Worm (Caenorhabditis elegans) whole organism, L1 larva: ENCODE measurements around the gene his-48.

Experiments used
- ceh-82 ChIP-seq, 3 experiments: fragments of 150-350 bp in 1 of 3; sonication (generic microtip) in 2 of 3; optimal IDR thresholded peaks; 2 replicates each; lab custom pipeline; 2014 to 2017; ENCODE audit warnings: missing biosample characterization in 3 of 3, missing genetic modification characterization in 3 of 3
- egl-27 ChIP-seq, 2 experiments: fragments of 150-350 bp in 1 of 2; sonication (generic microtip); optimal IDR thresholded peaks; 3 replicates each; lab custom pipeline; 2017 to 2018; ENCODE audit warnings: missing biosample characterization in 2 of 2, missing genetic modification characterization in 2 of 2, missing genetic modification reagents in 2 of 2
- lin-39 ChIP-seq: fragments of 150-350 bp; optimal IDR thresholded peaks from 2 replicates; lab custom pipeline; 2014; ENCODE audit warnings: missing biosample characterization, missing genetic modification reagents, missing genetic modification characterization
- lsy-2 ChIP-seq, 2 experiments: fragments of 150-350 bp; optimal IDR thresholded peaks; 2 replicates each; lab custom pipeline; 2014; ENCODE audit warnings: missing biosample characterization in 2 of 2, missing genetic modification characterization in 2 of 2
- nhr-90 ChIP-seq: sonication (generic microtip); optimal IDR thresholded peaks from 2 replicates; lab custom pipeline; 2016; ENCODE audit warnings: mild to moderate bottlenecking, missing genetic modification characterization, missing compliant biosample characterization; ENCODE audit not compliant: poor library complexity
- pag-3 ChIP-seq: sonication (generic microtip); optimal IDR thresholded peaks from 2 replicates; lab custom pipeline; 2017; ENCODE audit warnings: missing genetic modification characterization, mild to moderate bottlenecking, missing compliant biosample characterization, antibody characterized with exemption, borderline replicate concordance; ENCODE audit not compliant: insufficient read depth
- sptf-1 ChIP-seq: fragments of 150-350 bp; optimal IDR thresholded peaks from 2 replicates; lab custom pipeline; 2014; ENCODE audit warnings: missing biosample characterization, missing genetic modification characterization
- zip-4 ChIP-seq: fragments of 200-800 bp; sonication (Bioruptor generic); optimal IDR thresholded peaks from 2 replicates; lab custom pipeline; 2018; ENCODE audit warnings: mild to moderate bottlenecking, missing genetic modification characterization, moderate library complexity, missing compliant biosample characterization
- ztf-11 ChIP-seq, 2 experiments: sonication (generic microtip); optimal IDR thresholded peaks; 2 replicates each; lab custom pipeline; 2016 to 2017; ENCODE audit warnings: missing genetic modification characterization in 2 of 2, missing biosample characterization in 1 of 2, missing compliant biosample characterization in 1 of 2

DNA sequence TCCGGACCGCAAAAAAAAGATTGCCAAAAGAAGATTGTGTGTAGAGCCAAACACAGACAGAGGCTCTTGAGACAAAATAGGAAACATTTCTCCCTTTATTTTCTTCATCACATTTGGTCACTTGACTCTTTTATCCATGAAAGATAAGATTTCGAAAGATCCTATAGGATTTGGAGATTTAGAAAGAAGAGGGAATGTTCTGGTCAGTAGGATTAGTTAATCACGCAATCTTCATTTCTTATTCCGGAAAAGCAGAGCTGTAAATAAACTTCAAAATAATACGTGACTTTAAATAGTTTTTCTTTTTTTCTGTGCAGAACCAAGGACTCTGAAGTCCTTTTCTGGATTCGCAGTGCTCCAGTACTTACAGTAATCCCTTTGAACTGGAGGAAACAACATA lies 22.7 kb downstream of the his-48 start:
- TF ChIP-seq egl-27 (tag; optimal IDR thresholded peaks at IDR 0.05; lab: Kevin White, UChicago) (no peak), lsy-2 (tag; optimal IDR thresholded peaks at IDR 0.05; lab: Kevin White, UChicago) (no peak), zip-4 (GFP tag; lab: Kevin White, UChicago) (no peak), ceh-82 (tag; optimal IDR thresholded peaks at IDR 0.05; lab: Kevin White, UChicago) (no peak), pag-3 (no peak), nhr-90 (tag; lab: Kevin White, UChicago) (no peak), lin-39 (tag; lab: Kevin White, UChicago) (no peak), ztf-11 (tag; optimal IDR thresholded peaks at IDR 0.05; lab: Kevin White, UChicago) (no peak), sptf-1 (no peak)
